In the genomic region with DNA sequence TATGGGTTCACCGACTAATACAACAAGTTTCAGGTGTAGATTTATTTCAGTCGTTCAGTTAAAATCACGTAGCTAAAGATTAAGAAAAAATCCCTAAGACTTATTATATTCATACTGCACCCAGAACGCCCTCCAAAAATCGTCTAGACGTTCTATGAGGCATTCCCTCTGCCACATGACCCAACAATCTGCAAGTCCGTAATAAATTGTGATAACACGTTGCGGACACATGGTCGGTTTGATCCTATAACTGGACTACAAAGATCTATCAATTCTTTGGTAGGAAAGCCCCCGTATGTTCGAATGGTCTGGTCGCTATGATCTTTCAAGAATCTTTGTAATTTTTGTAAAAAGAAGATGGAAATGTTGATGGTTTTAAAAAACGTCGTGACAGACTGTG, we compare ENCODE assay signal across 4 worm cellular contexts.
A peak's percentile ranks its signal among the peaks of the same experiment; 100 is the strongest.
TF ChIP-seq lines count a peak whose summit lies in the region.

No protein-coding gene starts in this region.

TF ChIP-seq in whole organism, L1 larva, 84 proteins besides CTCF, POLR2A, EP300 and RAD21 (continues in another document):
- TF ChIP-seq ceh-90 (tag; optimal IDR thresholded peaks at IDR 0.05; lab: Kevin White, UChicago) (no peak), nhr-84 (tag; optimal IDR thresholded peaks at IDR 0.05; lab: Kevin White, UChicago) (no peak), aly-2 (tag; optimal IDR thresholded peaks at IDR 0.05; lab: Kevin White, UChicago) (no peak), fos-1 (tag; optimal IDR thresholded peaks at IDR 0.05; lab: Kevin White, UChicago) (no peak), ets-5 (GFP tag; IDR thresholded peaks at IDR 0.05; lab: Robert Waterston, UW) (no peak), fkh-4 (tag; optimal IDR thresholded peaks at IDR 0.05; lab: Kevin White, UChicago; ENCODE audit: borderline replicate concordance) (no peak), nhr-11 (tag; optimal IDR thresholded peaks at IDR 0.05; lab: Kevin White, UChicago) (no peak), egl-13 (tag; optimal IDR thresholded peaks at IDR 0.05; lab: Kevin White, UChicago) (no peak), efl-1 (optimal IDR thresholded peaks at IDR 0.05; lab: Kevin White, UChicago) (no peak), efl-1 (GFP tag; optimal IDR thresholded peaks at IDR 0.05 in 1 of 2; lab: Kevin White, UChicago) (no peak), lsy-2 (tag; optimal IDR thresholded peaks at IDR 0.05; lab: Kevin White, UChicago) (peak in 1 of 2 experiments; percentile 34), alr-1 (tag; optimal IDR thresholded peaks at IDR 0.05; lab: Kevin White, UChicago; ENCODE audit: borderline replicate concordance) (no peak), C04F5.9 (tag; optimal IDR thresholded peaks at IDR 0.05; lab: Kevin White, UChicago) (no peak), hlh-4 (tag; optimal IDR thresholded peaks at IDR 0.05; lab: Kevin White, UChicago) (no peak), nhr-71 (tag; optimal IDR thresholded peaks at IDR 0.05; lab: Kevin White, UChicago) (no peak), sptf-1 (tag; optimal IDR thresholded peaks at IDR 0.05; lab: Kevin White, UChicago) (no peak), jun-1 (tag; optimal IDR thresholded peaks at IDR 0.05; lab: Kevin White, UChicago) (no peak), grh-1 (GFP tag; IDR thresholded peaks at IDR 0.05; lab: Robert Waterston, UW) (no peak), mef-2 (tag; optimal IDR thresholded peaks at IDR 0.05; lab: Kevin White, UChicago) (no peak), nhr-19 (GFP tag; conservative IDR thresholded peaks at IDR 0.05; lab: Robert Waterston, UW) (peak; percentile 67), unc-98 (GFP tag; IDR thresholded peaks at IDR 0.05; lab: Robert Waterston, UW) (no peak), lir-3 (tag; optimal IDR thresholded peaks at IDR 0.05; lab: Kevin White, UChicago; ENCODE audit: poor library complexity) (no peak)

TF ChIP-seq in whole organism, L2 larva, 48 proteins besides CTCF, POLR2A, EP300 and RAD21:
- TF ChIP-seq sma-9 (GFP tag; optimal IDR thresholded peaks at IDR 0.05; lab: Kevin White, UChicago) (peak; percentile 56), sma-9 (tag; optimal IDR thresholded peaks at IDR 0.05; lab: Kevin White, UChicago) (no peak), blmp-1 (tag; optimal IDR thresholded peaks at IDR 0.05; lab: Kevin White, UChicago; ENCODE audit: insufficient read depth) (peak; percentile 41), mdl-1 (tag; optimal IDR thresholded peaks at IDR 0.05; lab: Kevin White, UChicago) (no peak), nhr-25 (tag; optimal IDR thresholded peaks at IDR 0.05; lab: Kevin White, UChicago) (no peak), nhr-21 (tag; optimal IDR thresholded peaks at IDR 0.05; lab: Kevin White, UChicago) (peak; percentile 57), snpc-4 (tag; optimal IDR thresholded peaks at IDR 0.05; lab: Kevin White, UChicago) (no peak), nhr-12 (tag; optimal IDR thresholded peaks at IDR 0.05; lab: Kevin White, UChicago) (no peak)

TF ChIP-seq in whole organism, L3 larva, 47 proteins besides CTCF, POLR2A, EP300 and RAD21:
- TF ChIP-seq nhr-11 (tag; optimal IDR thresholded peaks at IDR 0.05; lab: Kevin White, UChicago) (no peak), nhr-237 (tag; optimal IDR thresholded peaks at IDR 0.05; lab: Kevin White, UChicago) (no peak), ceh-28 (tag; optimal IDR thresholded peaks at IDR 0.05; lab: Kevin White, UChicago) (no peak), fos-1 (tag; optimal IDR thresholded peaks at IDR 0.05; lab: Kevin White, UChicago) (no peak), nhr-43 (tag; optimal IDR thresholded peaks at IDR 0.05; lab: Kevin White, UChicago; ENCODE audit: poor library complexity, severe bottlenecking) (peak; percentile 92), fkh-10 (GFP tag; optimal IDR thresholded peaks at IDR 0.05; lab: Kevin White, UChicago) (no peak), nhr-23 (tag; optimal IDR thresholded peaks at IDR 0.05; lab: Kevin White, UChicago) (peak; percentile 36), mdl-1 (tag; optimal IDR thresholded peaks at IDR 0.05; lab: Kevin White, UChicago) (peak; percentile 14)

TF ChIP-seq in whole organism, L4 larva, 104 proteins besides CTCF, POLR2A, EP300 and RAD21:
- TF ChIP-seq nhr-111 (GFP tag; optimal IDR thresholded peaks at IDR 0.05; lab: Kevin White, UChicago): no peak
- peak; percentile 23 for TF ChIP-seq hlh-11 (tag; optimal IDR thresholded peaks at IDR 0.05; lab: Kevin White, UChicago)
- no peak for TF ChIP-seq lin-29 (GFP tag; IDR thresholded peaks at IDR 0.05; lab: Robert Waterston, UW)
- TF ChIP-seq hlh-30 (tag; optimal IDR thresholded peaks at IDR 0.05; lab: Kevin White, UChicago; ENCODE audit: insufficient read depth): peak; percentile 14
- peak; percentile 83 for TF ChIP-seq nhr-48 (tag; optimal IDR thresholded peaks at IDR 0.05; lab: Kevin White, UChicago)
- peak; percentile 92 for TF ChIP-seq mxl-3 (GFP tag; optimal IDR thresholded peaks at IDR 0.05; lab: Kevin White, UChicago)
- TF ChIP-seq dmd-6 (GFP tag; IDR thresholded peaks at IDR 0.05; lab: Robert Waterston, UW): 0 out of 2 replicates have a peak, but pooled peaks have one; percentile 8
- TF ChIP-seq set-16 (GFP tag; IDR thresholded peaks at IDR 0.05; lab: Robert Waterston, UW): no peak
- TF ChIP-seq nhr-28 (tag; optimal IDR thresholded peaks at IDR 0.05; lab: Kevin White, UChicago): peak; percentile 84
- peak in 1 of 2 experiments; percentile 71 for TF ChIP-seq mdl-1 (tag; optimal IDR thresholded peaks at IDR 0.05; lab: Kevin White, UChicago)
TF ChIP-seq in whole organism, L4 larva: peak in this region for 7.

Comparison
In these comparisons a context has a peak if more than half of its experiments do, and no peak if none do; other contexts are left out.
1. Of the 29 proteins assayed by ChIP-seq in both whole organism, L4 larva and whole organism, L1 larva: peak only in whole organism, L4 larva: nhr-28; only in whole organism, L1 larva: unc-130; in both: none; in neither: 24; mixed calls (peak in some experiments, not most) for 3.